Fruit fly (Drosophila melanogaster) whole organism, prepupa: Measurements from ENCODE around the gene chic.

Experiments
- Blimp-1 ChIP-seq: fragments of 200-800 bp; sonication (Bioruptor generic); optimal IDR thresholded peaks from 3 replicates; lab custom pipeline; 2017; ENCODE audit warnings: missing biosample characterization, missing genetic modification characterization, mild to moderate bottlenecking, moderate library complexity, missing genetic modification reagents
- CG10669 ChIP-seq: fragments of 200-800 bp; sonication (Bioruptor generic); optimal IDR thresholded peaks from 3 replicates; lab custom pipeline; 2018; ENCODE audit warnings: missing biosample characterization, mild to moderate bottlenecking, missing genetic modification characterization, moderate library complexity
- CG11762 ChIP-seq: fragments of 200-800 bp; sonication (Bioruptor generic); optimal IDR thresholded peaks from 3 replicates; lab custom pipeline; 2016; ENCODE audit warnings: missing biosample characterization, missing genetic modification characterization; ENCODE audit not compliant: insufficient read depth
- CG1621 ChIP-seq: fragments of 200-800 bp; sonication (Bioruptor generic); optimal IDR thresholded peaks from 3 replicates; lab custom pipeline; 2018; ENCODE audit warnings: missing biosample characterization, mild to moderate bottlenecking, missing genetic modification characterization
- CG3032 ChIP-seq: fragments of 200-800 bp; optimal IDR thresholded peaks from 2 replicates; lab custom pipeline; 2019; ENCODE audit warnings: missing biosample characterization, mild to moderate bottlenecking, missing genetic modification characterization, moderate library complexity
- CG31627 ChIP-seq: fragments of 200-800 bp; sonication (Bioruptor generic); optimal IDR thresholded peaks from 3 replicates; lab custom pipeline; 2016; ENCODE audit warnings: missing biosample characterization, missing genetic modification characterization
- CG32006 ChIP-seq: fragments of 200-800 bp; sonication (Bioruptor generic); optimal IDR thresholded peaks from 3 replicates; lab custom pipeline; 2017; ENCODE audit warnings: missing biosample characterization, mild to moderate bottlenecking, missing genetic modification characterization
- CG3919 ChIP-seq: fragments of 200-800 bp; sonication (Bioruptor generic); optimal IDR thresholded peaks from 3 replicates; lab custom pipeline; 2016; ENCODE audit warnings: missing biosample characterization, missing genetic modification characterization
- CG4318 ChIP-seq: fragments of 200-800 bp; sonication (Bioruptor generic); optimal IDR thresholded peaks from 3 replicates; lab custom pipeline; 2017; ENCODE audit warnings: missing biosample characterization, mild to moderate bottlenecking, missing genetic modification characterization
- CG6792 ChIP-seq: fragments of 200-800 bp; sonication (Bioruptor generic); optimal IDR thresholded peaks from 3 replicates; lab custom pipeline; 2016; ENCODE audit warnings: missing biosample characterization, missing genetic modification characterization
- CG6854 ChIP-seq: fragments of 200-800 bp; sonication (Bioruptor generic); optimal IDR thresholded peaks from 2 replicates; lab custom pipeline; 2017; ENCODE audit warnings: missing biosample characterization, mild to moderate bottlenecking, missing genetic modification characterization
- CG8119 ChIP-seq: fragments of 200-800 bp; sonication (Bioruptor generic); IDR thresholded peaks from 3 replicates; pipeline ENCODE4 v1.3.6; 2022; ENCODE audit warnings: missing biosample characterization, missing genetic modification characterization
- Eip75B ChIP-seq: fragments of 200-800 bp; sonication (Bioruptor generic); optimal IDR thresholded peaks from 3 replicates; lab custom pipeline; 2016; ENCODE audit warnings: missing biosample characterization, missing genetic modification characterization
- Eip78C ChIP-seq: fragments of 200-800 bp; sonication (Bioruptor generic); peaks from one replicate; lab custom pipeline; 2016; ENCODE audit warnings: missing biosample characterization, missing genetic modification characterization
- Eip93F ChIP-seq: fragments of 200-800 bp; sonication (Bioruptor generic); optimal IDR thresholded peaks from 2 replicates; lab custom pipeline; 2016; ENCODE audit warnings: missing biosample characterization, mild to moderate bottlenecking, missing genetic modification characterization
- Ets21C ChIP-seq: fragments of 200-800 bp; sonication (Bioruptor generic); optimal IDR thresholded peaks from 3 replicates; lab custom pipeline; 2016; ENCODE audit warnings: missing biosample characterization, missing genetic modification characterization
- Ets96B ChIP-seq: fragments of 200-800 bp; optimal IDR thresholded peaks from 2 replicates; lab custom pipeline; 2019; ENCODE audit warnings: missing biosample characterization, mild to moderate bottlenecking, missing genetic modification characterization, moderate library complexity
- Lpt ChIP-seq: fragments of 200-800 bp; sonication (Bioruptor generic); optimal IDR thresholded peaks from 3 replicates; lab custom pipeline; 2016; ENCODE audit warnings: missing biosample characterization, missing genetic modification characterization
- OdsH ChIP-seq: fragments of 200-800 bp; sonication (Bioruptor generic); optimal IDR thresholded peaks from 3 replicates; lab custom pipeline; 2016; ENCODE audit warnings: missing biosample characterization, missing genetic modification characterization
- Sox102F ChIP-seq: fragments of 200-800 bp; sonication (Bioruptor generic); optimal IDR thresholded peaks from 2 replicates; lab custom pipeline; 2016; ENCODE audit warnings: missing biosample characterization, mild to moderate bottlenecking, missing genetic modification characterization
- Sox14 ChIP-seq: fragments of 200-800 bp; sonication (Bioruptor generic); optimal IDR thresholded peaks from 3 replicates; lab custom pipeline; 2016; ENCODE audit warnings: missing biosample characterization, missing genetic modification characterization
- Sox15 ChIP-seq: fragments of 200-800 bp; sonication (Bioruptor generic); optimal IDR thresholded peaks from 3 replicates; lab custom pipeline; 2016; ENCODE audit warnings: missing biosample characterization, missing genetic modification characterization
- acj6 ChIP-seq: fragments of 200-800 bp; sonication (Bioruptor generic); optimal IDR thresholded peaks from 3 replicates; lab custom pipeline; 2016; ENCODE audit warnings: missing biosample characterization, missing genetic modification characterization
- cyc ChIP-seq: fragments of 200-800 bp; sonication (Bioruptor generic); optimal IDR thresholded peaks from 3 replicates; lab custom pipeline; 2016; ENCODE audit warnings: missing biosample characterization, missing genetic modification characterization
- dac ChIP-seq: fragments of 200-800 bp; sonication (Bioruptor generic); optimal IDR thresholded peaks from 2 replicates; lab custom pipeline; 2017; ENCODE audit warnings: missing biosample characterization, mild to moderate bottlenecking, missing genetic modification characterization
- dsx ChIP-seq: fragments of 200-800 bp; optimal IDR thresholded peaks from 3 replicates; lab custom pipeline; 2019; ENCODE audit warnings: missing biosample characterization, mild to moderate bottlenecking, missing genetic modification characterization, moderate library complexity; ENCODE audit not compliant: poor library complexity, severe bottlenecking
- eg ChIP-seq: fragments of 200-800 bp; sonication (Bioruptor generic); IDR thresholded peaks from 3 replicates; pipeline ENCODE4 v1.3.6; 2022; ENCODE audit warnings: missing biosample characterization, missing genetic modification characterization
- esn ChIP-seq: fragments of 200-800 bp; sonication (Bioruptor generic); optimal IDR thresholded peaks from 2 replicates; lab custom pipeline; 2016; ENCODE audit warnings: missing biosample characterization, mild to moderate bottlenecking, missing genetic modification characterization, moderate library complexity
- fkh ChIP-seq: fragments of 200-800 bp; sonication (Bioruptor generic); optimal IDR thresholded peaks from 3 replicates; lab custom pipeline; 2017; ENCODE audit warnings: missing biosample characterization, mild to moderate bottlenecking, missing genetic modification characterization, moderate library complexity
- lz ChIP-seq: fragments of 200-800 bp; sonication (Bioruptor generic); optimal IDR thresholded peaks from 3 replicates; lab custom pipeline; 2016; ENCODE audit warnings: missing biosample characterization, missing genetic modification characterization
- net ChIP-seq: fragments of 200-800 bp; sonication (Bioruptor generic); optimal IDR thresholded peaks from 3 replicates; lab custom pipeline; 2016; ENCODE audit warnings: missing biosample characterization, missing genetic modification characterization
- salr ChIP-seq, 2 experiments: fragments of 200-800 bp; sonication (Bioruptor generic); optimal IDR thresholded peaks; 3 replicates each; lab custom pipeline; 2016 to 2018; ENCODE audit warnings: missing biosample characterization in 2 of 2, missing genetic modification characterization in 2 of 2, mild to moderate bottlenecking in 1 of 2
- ss ChIP-seq, 2 experiments: fragments of 200-800 bp; sonication (Bioruptor generic); optimal IDR thresholded peaks; 2 replicates in 1 of 2; 3 replicates in 1 of 2; lab custom pipeline; 2017 to 2018; ENCODE audit warnings: mild to moderate bottlenecking in 2 of 2, missing biosample characterization in 2 of 2, missing genetic modification characterization in 2 of 2, moderate library complexity in 1 of 2
- svp ChIP-seq: fragments of 200-800 bp; sonication (Bioruptor generic); peaks from one replicate; lab custom pipeline; 2016; ENCODE audit warnings: missing biosample characterization, missing genetic modification characterization
- vri ChIP-seq: fragments of 200-800 bp; sonication (Bioruptor generic); optimal IDR thresholded peaks from 3 replicates; lab custom pipeline; 2016; ENCODE audit warnings: missing biosample characterization, mild to moderate bottlenecking, missing genetic modification characterization

Gene chic

DNA sequence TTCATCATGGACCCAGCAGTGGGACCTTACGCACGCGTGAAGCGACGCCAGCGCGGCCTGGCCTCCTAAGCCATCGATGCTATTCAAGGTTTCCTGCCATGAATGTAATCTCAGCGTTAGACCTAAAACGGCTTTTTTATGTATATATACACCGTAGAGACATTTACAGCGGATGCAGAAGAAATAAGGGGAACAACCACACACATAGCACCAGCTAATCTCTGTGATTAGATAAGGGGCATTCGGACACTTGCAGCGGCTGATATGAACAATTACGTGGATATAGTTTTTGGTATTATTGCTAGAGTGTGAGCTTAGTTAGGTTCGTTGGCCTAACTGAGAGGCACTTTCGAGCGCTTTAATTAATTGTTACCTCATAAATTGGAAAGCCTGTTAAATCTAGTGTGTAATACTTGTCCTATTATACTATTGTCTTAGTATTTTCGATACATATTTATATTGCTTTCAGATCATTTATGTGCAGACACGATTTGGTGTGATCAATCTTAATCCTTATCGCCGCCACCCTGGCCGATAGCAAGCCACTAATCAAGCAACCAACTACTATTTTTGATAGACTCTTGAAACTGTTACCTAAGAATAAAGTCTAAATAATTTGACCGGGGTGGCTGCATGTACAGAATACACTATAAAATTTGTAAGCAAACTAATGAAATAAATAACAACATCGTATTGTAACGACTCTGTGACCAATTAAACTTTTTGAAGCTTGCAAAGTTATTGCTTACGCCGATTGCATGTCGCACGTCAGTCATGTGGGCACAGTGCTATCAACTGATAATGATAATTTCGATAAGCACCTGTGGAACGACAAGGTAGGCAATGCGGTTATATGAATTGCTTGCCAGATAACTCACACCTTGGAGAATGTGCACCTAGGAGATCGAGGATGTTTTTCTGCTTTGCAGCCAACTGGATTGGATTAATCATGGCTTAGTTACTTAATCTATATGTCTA lies 7.6 kb upstream of the chic start:
- peak; percentile 39 for TF ChIP-seq vri (GFP tag; lab: Kevin White, UChicago)
- no peak for TF ChIP-seq Lpt (GFP tag; lab: Kevin White, UChicago)
- TF ChIP-seq, all 60 proteins: peak for 1

dm6 chr2L:5986940-5987339 lies 6.1 kb upstream of the chic start:
- no peak for TF ChIP-seq Eip93F (GFP tag; lab: Kevin White, UChicago)
- peak; percentile 35 for TF ChIP-seq vri (GFP tag; lab: Kevin White, UChicago)
- TF ChIP-seq, all 60 proteins: peak for 1

- TF ChIP-seq cyc (GFP tag; lab: Kevin White, UChicago) (peak; percentile 52), dac (GFP tag; lab: Kevin White, UChicago) (no peak), CG31627 (GFP tag; lab: Kevin White, UChicago) (peak; percentile 66), Eip78C (GFP tag; lab: Kevin White, UChicago) (peak; percentile 66), svp (peak; percentile 83), acj6 (GFP tag; lab: Kevin White, UChicago) (peak; percentile 19), CG8119 (no peak), Sox15 (GFP tag; lab: Kevin White, UChicago) (peak; percentile 25), Sox14 (peak; percentile 66), CG3032 (peak; percentile 51), CG1621 (tag; lab: Kevin White, UChicago) (peak; percentile 47), CG32006 (GFP tag; lab: Kevin White, UChicago) (no peak), eg (GFP tag; lab: Robert Waterston, UW) (no peak), lz (GFP tag; lab: Kevin White, UChicago) (peak; percentile 58), CG3919 (GFP tag; lab: Kevin White, UChicago) (peak; percentile 38), Lpt (GFP tag; lab: Kevin White, UChicago) (no peak), salr (GFP tag; optimal IDR thresholded peaks at IDR 0.05; lab: Kevin White, UChicago) (peak in 1 of 2 experiments; percentile 29), Ets96B (peak; percentile 23), CG4318 (GFP tag; lab: Kevin White, UChicago) (no peak), CG11762 (GFP tag; lab: Kevin White, UChicago) (no peak), net (GFP tag; lab: Kevin White, UChicago) (no peak), esn (peak; percentile 45), dsx (peak; percentile 30), vri (GFP tag; lab: Kevin White, UChicago) (no peak), CG6792 (GFP tag; lab: Kevin White, UChicago) (peak; percentile 29), CG10669 (GFP tag; lab: Kevin White, UChicago) (peak; percentile 10), Ets21C (GFP tag; lab: Kevin White, UChicago) (no peak), ss (GFP tag; optimal IDR thresholded peaks at IDR 0.05; lab: Kevin White, UChicago) (peak in 1 of 2 experiments; percentile 3), fkh (peak; percentile 12), OdsH (no peak)
These were observed 5.3 kb upstream of the chic start, which contains the start of gene ifc for dm6 chr2L:5986094-5986493. ifc (plus strand) TSS chr2L:5986348.

- no peak for TF ChIP-seq net (GFP tag; lab: Kevin White, UChicago)
- peak; percentile 35 for TF ChIP-seq svp
- peak; percentile 55 for TF ChIP-seq Sox14
- peak; percentile 7 for TF ChIP-seq Eip75B (GFP tag; lab: Kevin White, UChicago)
- TF ChIP-seq Blimp-1 (GFP tag; lab: Kevin White, UChicago) = peak; percentile 20
- no peak for TF ChIP-seq eg (GFP tag; lab: Robert Waterston, UW)
- no peak for TF ChIP-seq Sox102F (GFP tag; lab: Kevin White, UChicago)
- TF ChIP-seq CG6854 (GFP tag; lab: Kevin White, UChicago) = peak; percentile 2
These were observed 2.4 kb upstream of the chic start for dm6 chr2L:5983236-5983635.
